ENCODE assay signal across 2 worm cellular contexts in the genomic region with DNA sequence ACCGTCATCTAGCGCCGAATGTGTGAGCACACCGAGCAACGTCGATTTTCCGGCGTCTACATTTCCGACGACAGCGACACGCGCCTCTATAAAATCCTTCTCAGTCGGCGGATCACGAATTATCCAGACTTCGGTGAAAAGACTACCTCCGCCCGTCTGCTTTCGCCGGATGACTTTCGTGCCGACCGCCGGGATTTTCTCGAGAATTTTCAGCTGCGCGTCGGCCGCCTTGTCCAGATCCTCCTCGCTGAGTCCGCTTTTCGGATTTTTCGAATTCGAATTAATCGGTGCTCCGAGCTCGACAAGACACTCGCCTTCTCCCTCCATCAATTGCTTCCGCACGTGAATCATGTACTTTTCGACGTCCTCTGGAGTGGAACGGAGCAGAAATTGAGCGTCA.
TF ChIP-seq lines count a peak whose summit lies in the region.

No protein-coding gene starts in this region.

TF ChIP-seq in whole organism, L4 larva, 104 proteins besides CTCF, POLR2A, EP300 and RAD21:
- TF ChIP-seq egl-43 (GFP tag; IDR thresholded peaks at IDR 0.05; lab: Robert Waterston, UW): 0 out of 2 replicates have a peak, but pooled peaks have one; percentile 7
- TF ChIP-seq set-16 (GFP tag; IDR thresholded peaks at IDR 0.05; lab: Robert Waterston, UW): peak; percentile 81
- TF ChIP-seq nhr-28 (tag; optimal IDR thresholded peaks at IDR 0.05; lab: Kevin White, UChicago): no peak
TF ChIP-seq in whole organism, L4 larva: peak in this region for 2.

TF ChIP-seq in whole organism, young adult, 124 proteins besides CTCF, POLR2A, EP300 and RAD21:
- TF ChIP-seq him-1 (tag; optimal IDR thresholded peaks at IDR 0.05; lab: Kevin White, UChicago) (no peak), egrh-3 (GFP tag; IDR thresholded peaks at IDR 0.05; lab: Robert Waterston, UW) (peak; percentile 25; the same call in 1 of the 2 replicates), nhr-27 (tag; optimal IDR thresholded peaks at IDR 0.05; lab: Kevin White, UChicago) (no peak), zfh-2 (GFP tag; conservative IDR thresholded peaks at IDR 0.05; lab: Robert Waterston, UW) (peak; percentile 86), cebp-2 (GFP tag; IDR thresholded peaks at IDR 0.05; lab: Robert Waterston, UW) (0 out of 2 replicates have a peak, but pooled peaks have one; percentile 52), athp-1 (tag; optimal IDR thresholded peaks at IDR 0.05; lab: Kevin White, UChicago) (no peak), C06A6.2 (GFP tag; conservative IDR thresholded peaks at IDR 0.05; lab: Robert Waterston, UW) (no peak)
